Worm (Caenorhabditis elegans): ENCODE results near the gene T24H10.1.

T24H10.1 gene

ce11 chrII:9061557-9062183 lies 37.5 kb upstream of the T24H10.1 start (continued):
- TF ChIP-seq cebp-1 (GFP tag; IDR thresholded peaks at IDR 0.05) (0 out of 2 replicates have a peak, but pooled peaks have one; percentile 28), cebp-1 (tag; optimal IDR thresholded peaks at IDR 0.05) (peak; percentile 78), zfh-2 (GFP tag; conservative IDR thresholded peaks at IDR 0.05) (peak; percentile 92), lin-40 (tag; optimal IDR thresholded peaks at IDR 0.05) (peak; percentile 56), pha-4 (tag; optimal IDR thresholded peaks at IDR 0.05) (no peak), pbrm-1 (GFP tag; IDR thresholded peaks at IDR 0.05) (peak; percentile 47; the same call in 1 of the 2 replicates), hlh-12 (tag; optimal IDR thresholded peaks at IDR 0.05) (no peak), lir-1 (GFP tag; conservative IDR thresholded peaks at IDR 0.05) (peak; percentile 69), lin-54 (GFP tag; optimal IDR thresholded peaks at IDR 0.05) (peak; percentile 19), snpc-3.4 (tag; optimal IDR thresholded peaks at IDR 0.05) (no peak), mcd-1 (GFP tag; IDR thresholded peaks at IDR 0.05) (peak; percentile 58), nhr-80 (tag; optimal IDR thresholded peaks at IDR 0.05) (peak; percentile 74), chd-7 (tag; optimal IDR thresholded peaks at IDR 0.05) (peak; percentile 20)

DNA sequence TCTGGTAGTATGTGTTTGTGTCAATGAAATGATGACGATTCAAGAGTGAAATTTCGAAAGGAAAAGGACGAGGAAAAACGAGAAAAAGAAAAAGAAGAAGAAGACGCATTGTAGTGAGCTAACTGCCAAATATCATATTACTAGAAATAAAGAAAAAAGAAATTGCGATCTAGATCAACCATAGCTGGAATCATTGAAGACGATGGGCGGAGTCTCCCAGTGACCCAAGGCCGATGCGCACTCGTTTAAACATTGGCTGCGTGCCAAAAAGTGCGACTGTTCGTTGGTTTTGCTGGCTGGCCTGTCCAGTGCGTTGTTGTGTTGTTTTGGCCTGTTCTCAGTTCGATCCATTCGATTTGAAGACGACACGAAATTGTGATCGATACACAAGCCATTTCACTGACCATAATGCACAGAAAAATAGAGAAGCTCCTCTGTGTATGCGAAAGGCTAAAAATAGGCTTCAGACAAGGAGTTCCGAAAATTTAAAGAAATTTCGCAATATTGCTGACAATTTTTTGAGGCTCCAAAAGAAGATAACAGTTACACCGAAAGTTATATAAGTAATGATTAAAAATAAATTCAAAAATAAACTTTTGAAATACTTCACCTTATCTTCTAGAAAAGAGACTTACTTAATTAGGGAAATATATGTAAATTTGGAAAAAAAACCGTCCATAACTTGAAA lies 36.8 kb upstream of the T24H10.1 start:
- TF ChIP-seq snpc-1.3 (tag; optimal IDR thresholded peaks at IDR 0.05; ENCODE audit: insufficient read depth) = no peak
- TF ChIP-seq F33H1.4 (GFP tag; IDR thresholded peaks at IDR 0.05) = no peak
- TF ChIP-seq ets-4 (GFP tag; optimal IDR thresholded peaks at IDR 0.05) = no peak
- no peak for TF ChIP-seq B0019.2 (GFP tag; conservative IDR thresholded peaks at IDR 0.05)
- TF ChIP-seq snpc-4 (GFP tag; optimal IDR thresholded peaks at IDR 0.05) = no peak
- TF ChIP-seq snpc-4 (tag; optimal IDR thresholded peaks at IDR 0.05) = no peak
- no peak for TF ChIP-seq let-607 (tag; optimal IDR thresholded peaks at IDR 0.05)
- no peak for TF ChIP-seq efl-1 (GFP tag; optimal IDR thresholded peaks at IDR 0.05)
- no peak for TF ChIP-seq ceh-27 (GFP tag; optimal IDR thresholded peaks at IDR 0.05)
- no peak for TF ChIP-seq dpl-1 (GFP tag; optimal IDR thresholded peaks at IDR 0.05)
- peak; percentile 61; the same call in 1 of the 2 replicates for TF ChIP-seq cebp-1 (GFP tag; IDR thresholded peaks at IDR 0.05)
- TF ChIP-seq cebp-1 (tag; optimal IDR thresholded peaks at IDR 0.05) = peak; percentile 91
- TF ChIP-seq Y53F4B.3 (GFP tag; IDR thresholded peaks at IDR 0.05) = no peak
- no peak for TF ChIP-seq K11D2.4 (GFP tag; IDR thresholded peaks at IDR 0.05)
- TF ChIP-seq zfh-2 (GFP tag; conservative IDR thresholded peaks at IDR 0.05) = no peak
- no peak for TF ChIP-seq lsy-27 (tag; optimal IDR thresholded peaks at IDR 0.05; ENCODE audit: borderline replicate concordance, insufficient read depth)
- TF ChIP-seq F37B4.10 (GFP tag; IDR thresholded peaks at IDR 0.05) = 0 out of 2 replicates have a peak, but pooled peaks have one; percentile 27
- no peak for TF ChIP-seq snpc-1.1 (tag; optimal IDR thresholded peaks at IDR 0.05; ENCODE audit: insufficient read depth)

ce11 chrII:9063350-9063749 lies 35.8 kb upstream of the T24H10.1 start:
- TF ChIP-seq Y53G8AR.9 (GFP tag; conservative IDR thresholded peaks at IDR 0.05) (0 out of 2 replicates have a peak, but pooled peaks have one; percentile 56), sdz-38 (tag; optimal IDR thresholded peaks at IDR 0.05) (no peak)

- TF ChIP-seq dpff-1 (tag; optimal IDR thresholded peaks at IDR 0.05) = no peak
- TF ChIP-seq F22D6.2 (tag; optimal IDR thresholded peaks at IDR 0.05) = no peak
- TF ChIP-seq atf-7 (tag; optimal IDR thresholded peaks at IDR 0.05) = no peak
- TF ChIP-seq hrde-1 (tag; optimal IDR thresholded peaks at IDR 0.05; ENCODE audit: borderline replicate concordance) = no peak
- TF ChIP-seq snpc-1.1 (tag; optimal IDR thresholded peaks at IDR 0.05; ENCODE audit: insufficient read depth) = no peak
- TF ChIP-seq Y79H2A.3 (GFP tag; conservative IDR thresholded peaks at IDR 0.05) = no peak
Measured at ce11 chrII:9064437-9064836, 34.7 kb upstream of the T24H10.1 start.

Measured in whole organism, young adult.